Fruit fly (Drosophila melanogaster) whole organism, embryonic: ENCODE results near the gene amrt.

Experiments
- Atf3 ChIP-seq: fragments of 200-800 bp; sonication (Bioruptor generic); optimal IDR thresholded peaks from 3 replicates; lab custom pipeline; 2016; ENCODE audit warnings: missing biosample characterization, missing genetic modification characterization
- B-H1 ChIP-seq: fragments of 200-800 bp; sonication (Bioruptor generic); IDR thresholded peaks from 3 replicates; pipeline ENCODE4 v1.3.6; 2022; ENCODE audit warnings: missing biosample characterization, missing genetic modification characterization
- CG10462 ChIP-seq: fragments of 200-800 bp; sonication (Bioruptor generic); optimal IDR thresholded peaks from 2 replicates; lab custom pipeline; 2016; ENCODE audit warnings: missing biosample characterization, missing genetic modification characterization
- CG13624 ChIP-seq: fragments of 200-800 bp; sonication (Bioruptor generic); optimal IDR thresholded peaks from 2 replicates; lab custom pipeline; 2016; ENCODE audit warnings: missing biosample characterization, missing genetic modification characterization
- CG13775 ChIP-seq: fragments of 200-800 bp; sonication (Bioruptor generic); optimal IDR thresholded peaks from 3 replicates; lab custom pipeline; 2017; ENCODE audit warnings: missing biosample characterization, mild to moderate bottlenecking, missing genetic modification characterization
- CG15073 ChIP-seq: fragments of 200-800 bp; sonication (Bioruptor generic); optimal IDR thresholded peaks from 2 replicates; lab custom pipeline; 2016; ENCODE audit warnings: missing biosample characterization, missing genetic modification characterization
- CG31224 ChIP-seq: fragments of 200-800 bp; sonication (Bioruptor generic); IDR thresholded peaks from 2 replicates; pipeline ENCODE4 v1.3.6; 2022; ENCODE audit warnings: missing biosample characterization, missing genetic modification characterization
- CG31388 ChIP-seq: fragments of 200-800 bp; sonication (Bioruptor generic); optimal IDR thresholded peaks from 2 replicates; lab custom pipeline; 2016; ENCODE audit warnings: missing biosample characterization, missing genetic modification characterization
- CG32772 ChIP-seq: fragments of 200-800 bp; sonication (Bioruptor generic); IDR thresholded peaks from 2 replicates; pipeline ENCODE4 v1.3.6; 2022; ENCODE audit warnings: missing biosample characterization, missing genetic modification characterization
- CG3726 ChIP-seq: fragments of 200-800 bp; sonication (Bioruptor generic); IDR thresholded peaks from 3 replicates; pipeline ENCODE4, ENCODE4 v1.3.6; 2022; ENCODE audit warnings: missing biosample characterization, missing genetic modification characterization
- CG4404 ChIP-seq: fragments of 200-800 bp; sonication (Bioruptor generic); IDR thresholded peaks from 2 replicates; pipeline ENCODE4 v1.3.6; 2022; ENCODE audit warnings: missing biosample characterization, missing genetic modification characterization
- CG4707 ChIP-seq: fragments of 200-800 bp; sonication (Bioruptor generic); optimal IDR thresholded peaks from 2 replicates; lab custom pipeline; 2018; ENCODE audit warnings: missing biosample characterization, mild to moderate bottlenecking, missing genetic modification characterization, moderate library complexity
- CG4820 ChIP-seq: fragments of 200-800 bp; sonication (Bioruptor generic); optimal IDR thresholded peaks from 3 replicates; lab custom pipeline; 2016; ENCODE audit warnings: missing biosample characterization, missing genetic modification characterization
- CG4854 ChIP-seq: fragments of 200-800 bp; sonication (Bioruptor generic); optimal IDR thresholded peaks from 2 replicates; lab custom pipeline; 2016; ENCODE audit warnings: missing biosample characterization, missing genetic modification characterization, inconsistent platforms
- CG6175 ChIP-seq: fragments of 200-800 bp; sonication (Bioruptor generic); IDR thresholded peaks from 3 replicates; pipeline ENCODE4 v1.3.6; 2022; ENCODE audit warnings: missing biosample characterization, missing genetic modification characterization
- CG8388 ChIP-seq: fragments of 200-800 bp; sonication (Bioruptor generic); optimal IDR thresholded peaks from 2 replicates; lab custom pipeline; 2019; ENCODE audit warnings: missing biosample characterization, mild to moderate bottlenecking, missing genetic modification characterization, moderate library complexity
- CG9215 ChIP-seq: fragments of 200-800 bp; sonication (Bioruptor generic); IDR thresholded peaks from 2 replicates; pipeline ENCODE4 v1.3.6; 2022; ENCODE audit warnings: missing biosample characterization, missing genetic modification characterization
- CG9727 ChIP-seq: fragments of 200-800 bp; sonication (Bioruptor generic); optimal IDR thresholded peaks from 3 replicates; lab custom pipeline; 2017; ENCODE audit warnings: missing biosample characterization, mild to moderate bottlenecking, missing genetic modification characterization
- CHES-1-like ChIP-seq: fragments of 200-800 bp; sonication (Bioruptor generic); optimal IDR thresholded peaks from 2 replicates; lab custom pipeline; 2016; ENCODE audit warnings: missing biosample characterization, missing genetic modification characterization
- CoRest ChIP-seq: fragments of 200-800 bp; sonication (Bioruptor generic); optimal IDR thresholded peaks from 3 replicates; lab custom pipeline; 2018; ENCODE audit warnings: missing biosample characterization, mild to moderate bottlenecking, missing genetic modification characterization, moderate library complexity
- Dbx ChIP-seq: fragments of 200-800 bp; sonication (Bioruptor generic); IDR thresholded peaks from 3 replicates; pipeline ENCODE4 v1.3.6; 2022; ENCODE audit warnings: missing biosample characterization, missing genetic modification characterization
- Ets65A ChIP-seq: fragments of 200-800 bp; sonication (Bioruptor generic); peaks from one replicate; lab custom pipeline; 2016; ENCODE audit warnings: missing biosample characterization, missing genetic modification characterization
- Hr3 ChIP-seq: fragments of 200-800 bp; sonication (Bioruptor generic); optimal IDR thresholded peaks from 3 replicates; lab custom pipeline; 2016; ENCODE audit warnings: missing biosample characterization, missing genetic modification characterization
- Hr78 ChIP-seq, 2 experiments: fragments of 200-800 bp in 1 of 2; fragments of >200 bp in 1 of 2; sonication (Bioruptor generic) in 1 of 2; optimal IDR thresholded peaks; 2 replicates each; lab custom pipeline; 2017 to 2019; ENCODE audit warnings: missing biosample characterization in 2 of 2, missing genetic modification characterization in 2 of 2, mild to moderate bottlenecking in 1 of 2, moderate library complexity in 1 of 2
- Hsf ChIP-seq: fragments of 200-800 bp; sonication (Bioruptor generic); optimal IDR thresholded peaks from 3 replicates; lab custom pipeline; 2016; ENCODE audit warnings: missing biosample characterization, missing genetic modification characterization
- Jarid2 ChIP-seq: fragments of 200-800 bp; sonication (Bioruptor generic); optimal IDR thresholded peaks from 3 replicates; lab custom pipeline; 2017; ENCODE audit warnings: mild to moderate bottlenecking, missing biosample characterization, missing genetic modification reagents, missing genetic modification characterization
- MTF-1 ChIP-seq: fragments of 200-800 bp; sonication (Bioruptor generic); optimal IDR thresholded peaks from 2 replicates; lab custom pipeline; 2018; ENCODE audit warnings: missing biosample characterization, mild to moderate bottlenecking, missing genetic modification characterization, borderline replicate concordance
- NK7.1 ChIP-seq: fragments of 200-800 bp; sonication (Bioruptor generic); optimal IDR thresholded peaks from 3 replicates; lab custom pipeline; 2016; ENCODE audit warnings: missing biosample characterization, missing genetic modification characterization
- NfI ChIP-seq: fragments of 200-800 bp; sonication (Bioruptor generic); optimal IDR thresholded peaks from 3 replicates; lab custom pipeline; 2018; ENCODE audit warnings: missing biosample characterization, mild to moderate bottlenecking, missing genetic modification characterization, moderate library complexity
- Scr ChIP-seq: fragments of 200-800 bp; sonication (Bioruptor generic); IDR thresholded peaks from 2 replicates; pipeline ENCODE4 v1.3.6; 2022; ENCODE audit warnings: missing biosample characterization, missing genetic modification characterization; ENCODE audit not compliant: partially characterized antibody
- Sox100B ChIP-seq: fragments of 200-800 bp; sonication (Bioruptor generic); optimal IDR thresholded peaks from 3 replicates; lab custom pipeline; 2018; ENCODE audit warnings: missing biosample characterization, mild to moderate bottlenecking, missing genetic modification characterization
- Usf ChIP-seq: fragments of 200-800 bp; sonication (Bioruptor generic); optimal IDR thresholded peaks from 2 replicates; lab custom pipeline; 2017; ENCODE audit warnings: missing genotype, missing biosample characterization, missing genetic modification characterization
- crol ChIP-seq: fragments of 200-800 bp; sonication (Bioruptor generic); IDR thresholded peaks from 2 replicates; pipeline ENCODE4 v1.3.6; 2022; ENCODE audit warnings: missing biosample characterization, missing genetic modification characterization
- disco-r ChIP-seq: fragments of 200-800 bp; sonication (Bioruptor generic); optimal IDR thresholded peaks from 2 replicates; lab custom pipeline; 2016; ENCODE audit warnings: missing biosample characterization, missing genetic modification characterization
- dysf ChIP-seq: fragments of 200-800 bp; sonication (Bioruptor generic); IDR thresholded peaks from 3 replicates; pipeline ENCODE4 v1.3.6; 2022; ENCODE audit warnings: missing biosample characterization, missing genetic modification characterization
- eyg ChIP-seq: fragments of 200-800 bp; sonication (Bioruptor generic); optimal IDR thresholded peaks from 3 replicates; lab custom pipeline; 2016; ENCODE audit warnings: missing biosample characterization, missing genetic modification characterization
- fd3F ChIP-seq: fragments of 200-800 bp; sonication (Bioruptor generic); optimal IDR thresholded peaks from 2 replicates; lab custom pipeline; 2018; ENCODE audit warnings: missing biosample characterization, mild to moderate bottlenecking, missing genetic modification characterization, moderate library complexity
- fru ChIP-seq: fragments of >200 bp; optimal IDR thresholded peaks from 2 replicates; lab custom pipeline; 2017
- kni ChIP-seq: fragments of 200-800 bp; sonication (Bioruptor generic); optimal IDR thresholded peaks from 3 replicates; lab custom pipeline; 2017; ENCODE audit warnings: mild to moderate bottlenecking, missing biosample characterization, missing genetic modification reagents, missing genetic modification characterization
- knrl ChIP-seq: fragments of 200-800 bp; sonication (Bioruptor generic); IDR thresholded peaks from 3 replicates; pipeline ENCODE4 v1.3.6; 2022; ENCODE audit warnings: missing biosample characterization, missing genetic modification characterization; ENCODE audit not compliant: partially characterized antibody
- lab ChIP-seq: fragments of 200-800 bp; sonication (Bioruptor generic); optimal IDR thresholded peaks from 3 replicates; lab custom pipeline; 2017; ENCODE audit warnings: missing biosample characterization, missing genetic modification characterization, mild to moderate bottlenecking, moderate library complexity, missing genetic modification reagents
- mam ChIP-seq: fragments of 200-800 bp; sonication (Bioruptor generic); optimal IDR thresholded peaks from 3 replicates; lab custom pipeline; 2016; ENCODE audit warnings: missing biosample characterization, missing genetic modification characterization
- nerfin-1 ChIP-seq: fragments of 200-800 bp; sonication (Bioruptor generic); optimal IDR thresholded peaks from 3 replicates; lab custom pipeline; 2019; ENCODE audit warnings: missing biosample characterization, mild to moderate bottlenecking, missing genetic modification characterization, moderate library complexity
- org-1 ChIP-seq: fragments of 200-800 bp; sonication (Bioruptor generic); optimal IDR thresholded peaks from 2 replicates; lab custom pipeline; 2017; ENCODE audit warnings: missing biosample characterization, missing genetic modification characterization
- p53 ChIP-seq: fragments of 200-800 bp; sonication (Bioruptor generic); optimal IDR thresholded peaks from 2 replicates; lab custom pipeline; 2016; ENCODE audit warnings: missing biosample characterization, missing genetic modification characterization
- ssp ChIP-seq: fragments of 200-800 bp; sonication (Bioruptor generic); IDR thresholded peaks from 2 replicates; pipeline ENCODE4 v1.3.6; 2022; ENCODE audit warnings: missing biosample characterization, missing genetic modification characterization
- tin ChIP-seq: fragments of 200-800 bp; sonication (Bioruptor generic); optimal IDR thresholded peaks from 3 replicates; lab custom pipeline; 2016; ENCODE audit warnings: missing biosample characterization, missing genetic modification characterization
- tx ChIP-seq: fragments of 200-800 bp; sonication (Bioruptor generic); optimal IDR thresholded peaks from 2 replicates; lab custom pipeline; 2016; ENCODE audit warnings: missing biosample characterization, missing genetic modification characterization
- usp ChIP-seq: fragments of >200 bp; optimal IDR thresholded peaks from 2 replicates; lab custom pipeline; 2017; ENCODE audit warnings: missing biosample characterization, missing genetic modification characterization
- vvl ChIP-seq: fragments of 200-800 bp; sonication (Bioruptor generic); IDR thresholded peaks from 2 replicates; pipeline ENCODE4 v1.3.6; 2022; ENCODE audit warnings: missing biosample characterization, missing genetic modification characterization
- wek ChIP-seq: fragments of 200-800 bp; sonication (Bioruptor generic); optimal IDR thresholded peaks from 3 replicates; lab custom pipeline; 2018; ENCODE audit warnings: missing biosample characterization, mild to moderate bottlenecking, missing genetic modification characterization, moderate library complexity

The amrt gene

DNA sequence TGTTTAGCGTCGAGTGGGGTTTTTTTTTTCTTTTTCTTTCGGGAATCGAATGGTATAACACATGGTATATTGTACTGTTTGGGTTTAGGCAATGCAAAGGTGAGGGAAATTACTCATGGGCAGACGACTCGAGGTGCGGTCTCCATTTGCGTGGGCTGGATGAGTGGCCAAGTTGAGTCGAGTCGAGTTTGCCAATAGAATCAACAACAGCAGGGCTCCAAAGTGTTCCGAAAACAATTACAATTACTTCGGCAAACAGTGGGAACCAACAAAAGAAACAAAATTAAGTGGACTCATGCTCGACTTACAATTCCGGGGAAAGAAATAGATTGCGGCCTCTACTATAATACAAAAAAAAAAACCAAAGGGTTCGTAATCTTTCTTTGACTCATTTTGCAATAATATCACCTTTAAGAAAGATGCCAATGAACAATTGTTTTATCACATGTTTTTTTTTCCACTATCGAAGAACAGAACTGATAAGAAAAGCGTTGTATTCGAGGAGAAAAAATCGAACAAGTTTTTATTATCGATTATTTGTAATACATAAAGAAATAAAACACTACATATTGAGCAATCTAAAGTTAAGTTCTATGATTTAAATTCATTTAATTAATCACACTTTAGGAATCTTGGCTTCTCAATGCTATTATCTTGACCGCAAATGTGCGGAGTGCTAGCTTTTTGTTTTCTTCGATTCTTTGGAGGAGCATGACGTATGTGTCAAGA is 38.2 kb downstream of the amrt start (continued):
- TF ChIP-seq lab (GFP tag; lab: Kevin White, UChicago) (peak; percentile 37), NK7.1 (GFP tag; lab: Kevin White, UChicago) (no peak), MTF-1 (no peak), CoRest (peak; percentile 39), Jarid2 (GFP tag; lab: Kevin White, UChicago) (no peak), mam (GFP tag; lab: Kevin White, UChicago) (peak; percentile 18), CG13624 (GFP tag; lab: Kevin White, UChicago) (no peak), Scr (GFP tag; lab: Robert Waterston, UW) (no peak), nerfin-1 (tag; lab: Kevin White, UChicago) (no peak), CG4404 (GFP tag; lab: Robert Waterston, UW) (no peak), CG4854 (no peak), wek (GFP tag; lab: Kevin White, UChicago) (peak; percentile 59), CG3726 (no peak), CG13775 (GFP tag; lab: Kevin White, UChicago) (peak; percentile 14), dysf (GFP tag; lab: Robert Waterston, UW) (0 out of 3 replicates have a peak, but pooled peaks have one; percentile 25), fru (lab: Kevin White, UChicago) (no peak), CG8388 (GFP tag; lab: Kevin White, UChicago) (peak; percentile 19), ssp (GFP tag; lab: Robert Waterston, UW) (no peak), p53 (GFP tag; lab: Kevin White, UChicago) (no peak), knrl (GFP tag; lab: Robert Waterston, UW) (no peak), CG6175 (GFP tag; lab: Robert Waterston, UW) (no peak), eyg (GFP tag; lab: Kevin White, UChicago) (no peak), CG32772 (no peak), tin (GFP tag; lab: Kevin White, UChicago) (no peak), tx (GFP tag; lab: Kevin White, UChicago) (no peak), Ets65A (GFP tag; lab: Kevin White, UChicago) (peak; percentile 77), CG15073 (GFP tag; lab: Kevin White, UChicago) (no peak), CG10462 (no peak), Hr78 (GFP tag; optimal IDR thresholded peaks at IDR 0.05; lab: Kevin White, UChicago) (no peak), CHES-1-like (GFP tag; lab: Kevin White, UChicago) (peak; percentile 10), usp (GFP tag; lab: Kevin White, UChicago) (no peak), CG31224 (GFP tag; lab: Robert Waterston, UW) (no peak), fd3F (GFP tag; lab: Kevin White, UChicago) (no peak), crol (GFP tag; lab: Robert Waterston, UW) (no peak), Hsf (no peak), Atf3 (no peak), Sox100B (peak; percentile 15), kni (peak; percentile 1), NfI (GFP tag; lab: Kevin White, UChicago) (no peak), Usf (GFP tag; lab: Kevin White, UChicago) (no peak), CG4820 (no peak), CG4707 (no peak), Hr3 (peak; percentile 18), vvl (GFP tag; lab: Robert Waterston, UW) (0 out of 2 replicates have a peak, but pooled peaks have one; percentile 8), B-H1 (GFP tag; lab: Robert Waterston, UW) (no peak), org-1 (GFP tag; lab: Kevin White, UChicago) (no peak), disco-r (GFP tag; lab: Kevin White, UChicago) (no peak), CG9727 (GFP tag; lab: Kevin White, UChicago) (peak; percentile 48), CG31388 (GFP tag; lab: Kevin White, UChicago) (no peak), Dbx (GFP tag; lab: Robert Waterston, UW) (no peak), CG9215 (no peak)
